Fruit fly (Drosophila melanogaster) whole organism, embryonic: ENCODE data around the gene Jhbp12.
A peak's percentile ranks its signal among the peaks of the same experiment; 100 is the strongest.

ENCODE experiments used
- Awh ChIP-seq: fragments of 200-800 bp; sonication (Bioruptor generic); IDR thresholded peaks from 2 replicates; pipeline ENCODE4, ENCODE4 v1.3.6; 2022; ENCODE audit warnings: missing biosample characterization, missing genetic modification characterization
- Bdp1 ChIP-seq: fragments of 200-800 bp; sonication (Bioruptor generic); optimal IDR thresholded peaks from 3 replicates; lab custom pipeline; 2016; ENCODE audit warnings: missing biosample characterization, missing genetic modification characterization
- CG10209 ChIP-seq: fragments of 200-800 bp; sonication (Bioruptor generic); optimal IDR thresholded peaks from 3 replicates; lab custom pipeline; 2017; ENCODE audit warnings: missing biosample characterization, mild to moderate bottlenecking, missing genetic modification characterization, missing genetic modification reagents
- CG10274 ChIP-seq: fragments of 200-800 bp; sonication (Bioruptor generic); optimal IDR thresholded peaks from 3 replicates; lab custom pipeline; 2017; ENCODE audit warnings: missing biosample characterization, mild to moderate bottlenecking, missing genetic modification characterization
- CG10321 ChIP-seq: fragments of 200-800 bp; sonication (Bioruptor generic); IDR thresholded peaks from 2 replicates; pipeline ENCODE4 v1.3.6; 2022; ENCODE audit warnings: missing biosample characterization, missing genetic modification characterization
- CG11093 ChIP-seq: fragments of 200-800 bp; sonication (Bioruptor generic); IDR thresholded peaks from 3 replicates; pipeline ENCODE4 v1.3.6; 2022; ENCODE audit warnings: missing biosample characterization, missing genetic modification characterization
- CG11504 ChIP-seq: fragments of 200-800 bp; sonication (Bioruptor generic); optimal IDR thresholded peaks from 3 replicates; lab custom pipeline; 2019; ENCODE audit warnings: missing biosample characterization, mild to moderate bottlenecking, missing genetic modification characterization, moderate library complexity
- CG12071 ChIP-seq: fragments of 200-800 bp; sonication (Bioruptor generic); optimal IDR thresholded peaks from 3 replicates; lab custom pipeline; 2018; ENCODE audit warnings: missing biosample characterization, mild to moderate bottlenecking, missing genetic modification characterization
- CG12391 ChIP-seq: fragments of 200-800 bp; sonication (Bioruptor generic); optimal IDR thresholded peaks from 3 replicates; lab custom pipeline; 2018; ENCODE audit warnings: missing biosample characterization, mild to moderate bottlenecking, missing genetic modification characterization, moderate library complexity
- CG12744 ChIP-seq: fragments of 200-800 bp; sonication (Bioruptor generic); optimal IDR thresholded peaks from 2 replicates; lab custom pipeline; 2016; ENCODE audit warnings: missing biosample characterization, missing genetic modification characterization
- CG13123 ChIP-seq: fragments of 200-800 bp; sonication (Bioruptor generic); optimal IDR thresholded peaks from 2 replicates; lab custom pipeline; 2016; ENCODE audit warnings: missing biosample characterization, missing genetic modification characterization
- CG14965 ChIP-seq: fragments of 200-800 bp; sonication (Bioruptor generic); optimal IDR thresholded peaks from 2 replicates; lab custom pipeline; 2016; ENCODE audit warnings: missing biosample characterization, missing genetic modification characterization, borderline replicate concordance
- CG1603 ChIP-seq: fragments of 200-800 bp; sonication (Bioruptor generic); optimal IDR thresholded peaks from 2 replicates; lab custom pipeline; 2019; ENCODE audit warnings: missing biosample characterization, mild to moderate bottlenecking, missing genetic modification characterization, moderate library complexity
- CG30403 ChIP-seq: fragments of 200-800 bp; sonication (Bioruptor generic); optimal IDR thresholded peaks from 3 replicates; lab custom pipeline; 2016; ENCODE audit warnings: missing biosample characterization, missing genetic modification characterization
- CG30431 ChIP-seq: fragments of 200-800 bp; sonication (Bioruptor generic); optimal IDR thresholded peaks from 2 replicates; lab custom pipeline; 2017; ENCODE audit warnings: missing biosample characterization, missing genetic modification characterization
- CG31441 ChIP-seq: fragments of 200-800 bp; sonication (Bioruptor generic); IDR thresholded peaks from 2 replicates; pipeline ENCODE4 v1.3.6; 2022; ENCODE audit warnings: missing biosample characterization, missing genetic modification characterization
- CG32532 ChIP-seq: fragments of 200-800 bp; sonication (Bioruptor generic); IDR thresholded peaks from 2 replicates; pipeline ENCODE4 v1.3.6; 2022; ENCODE audit warnings: missing biosample characterization, missing genetic modification characterization
- CG4328 ChIP-seq: fragments of 200-800 bp; sonication (Bioruptor generic); optimal IDR thresholded peaks from 3 replicates; lab custom pipeline; 2017; ENCODE audit warnings: missing biosample characterization, missing genetic modification reagents, missing genetic modification characterization
- CG6791 ChIP-seq: fragments of 200-800 bp; sonication (Bioruptor generic); IDR thresholded peaks from 3 replicates; pipeline ENCODE4 v1.3.6; 2022; ENCODE audit warnings: missing biosample characterization, missing genetic modification characterization; ENCODE audit not compliant: partially characterized antibody
- CG7556 ChIP-seq: fragments of 200-800 bp; sonication (Bioruptor generic); optimal IDR thresholded peaks from 2 replicates; lab custom pipeline; 2017; ENCODE audit warnings: missing biosample characterization, mild to moderate bottlenecking, missing genetic modification characterization
- CG7745 ChIP-seq: fragments of 200-800 bp; sonication (Bioruptor generic); optimal IDR thresholded peaks from 2 replicates; lab custom pipeline; 2018; ENCODE audit warnings: missing biosample characterization, mild to moderate bottlenecking, missing genetic modification characterization, moderate library complexity
- CG7963 ChIP-seq: fragments of 200-800 bp; sonication (Bioruptor generic); IDR thresholded peaks from 3 replicates; pipeline ENCODE4 v1.3.6; 2022; ENCODE audit warnings: missing biosample characterization, missing genetic modification characterization; ENCODE audit not compliant: partially characterized antibody
- CkIIα-i1 ChIP-seq: fragments of 200-800 bp; sonication (Bioruptor generic); IDR thresholded peaks from 2 replicates; pipeline ENCODE4 v1.3.6; 2022; ENCODE audit warnings: missing biosample characterization, missing genetic modification characterization
- Doc3 ChIP-seq: fragments of 200-800 bp; sonication (Bioruptor generic); IDR thresholded peaks from 3 replicates; pipeline ENCODE4 v1.3.6; 2022; ENCODE audit warnings: missing biosample characterization, missing genetic modification characterization; ENCODE audit not compliant: partially characterized antibody
- Fer3 ChIP-seq: fragments of 200-800 bp; sonication (Bioruptor generic); optimal IDR thresholded peaks from 2 replicates; lab custom pipeline; 2018; ENCODE audit warnings: missing biosample characterization, mild to moderate bottlenecking, missing genetic modification characterization, moderate library complexity
- Hey ChIP-seq: fragments of 200-800 bp; sonication (Bioruptor generic); optimal IDR thresholded peaks from 3 replicates; lab custom pipeline; 2018; ENCODE audit warnings: missing biosample characterization, mild to moderate bottlenecking, missing genetic modification characterization
- Neu2 ChIP-seq: fragments of 200-800 bp; sonication (Bioruptor generic); optimal IDR thresholded peaks from 3 replicates; lab custom pipeline; 2016; ENCODE audit warnings: missing biosample characterization, missing genetic modification characterization, borderline replicate concordance
- Nf-YA ChIP-seq: fragments of 200-800 bp; sonication (Bioruptor generic); IDR thresholded peaks from 2 replicates; pipeline ENCODE4 v1.3.6; 2022; ENCODE audit warnings: missing biosample characterization, missing genetic modification characterization
- PHDP ChIP-seq: fragments of 200-800 bp; sonication (Bioruptor generic); optimal IDR thresholded peaks from 3 replicates; lab custom pipeline; 2018; ENCODE audit warnings: missing biosample characterization, mild to moderate bottlenecking, missing genetic modification characterization, moderate library complexity
- Sin3A ChIP-seq: fragments of >200 bp; optimal IDR thresholded peaks from 2 replicates; lab custom pipeline; 2018
- Xbp1 ChIP-seq: fragments of 200-800 bp; sonication (Bioruptor generic); optimal IDR thresholded peaks from 3 replicates; lab custom pipeline; 2016; ENCODE audit warnings: missing biosample characterization, mild to moderate bottlenecking, missing genetic modification characterization
- br ChIP-seq: fragments of >200 bp; optimal IDR thresholded peaks from 2 replicates; lab custom pipeline; 2017
- dan ChIP-seq: fragments of 200-800 bp; sonication (Bioruptor generic); IDR thresholded peaks from 2 replicates; pipeline ENCODE4 v1.3.6; 2022; ENCODE audit warnings: missing biosample characterization, missing genetic modification characterization
- disco-r ChIP-seq: fragments of 200-800 bp; sonication (Bioruptor generic); optimal IDR thresholded peaks from 2 replicates; lab custom pipeline; 2016; ENCODE audit warnings: missing biosample characterization, missing genetic modification characterization
- emc ChIP-seq: fragments of 200-800 bp; sonication (Bioruptor generic); optimal IDR thresholded peaks from 2 replicates; lab custom pipeline; 2016; ENCODE audit warnings: missing biosample characterization, missing genetic modification characterization
- en ChIP-seq: fragments of 200-800 bp; sonication (Bioruptor generic); optimal IDR thresholded peaks from 2 replicates; lab custom pipeline; 2016; ENCODE audit warnings: missing biosample characterization, missing genetic modification characterization
- eve ChIP-seq, 2 experiments: fragments of >200 bp; optimal IDR thresholded peaks; 2 replicates each; lab custom pipeline; 2017; ENCODE audit warnings: missing biosample characterization in 2 of 2, missing genetic modification characterization in 2 of 2
- fd102C ChIP-seq: fragments of 200-800 bp; sonication (Bioruptor generic); optimal IDR thresholded peaks from 2 replicates; lab custom pipeline; 2018; ENCODE audit warnings: missing biosample characterization, mild to moderate bottlenecking, missing genetic modification characterization, moderate library complexity
- fd3F ChIP-seq: fragments of 200-800 bp; sonication (Bioruptor generic); optimal IDR thresholded peaks from 2 replicates; lab custom pipeline; 2018; ENCODE audit warnings: missing biosample characterization, mild to moderate bottlenecking, missing genetic modification characterization, moderate library complexity
- fd64A ChIP-seq: fragments of 200-800 bp; sonication (Bioruptor generic); optimal IDR thresholded peaks from 3 replicates; lab custom pipeline; 2018; ENCODE audit warnings: missing biosample characterization, mild to moderate bottlenecking, missing genetic modification characterization
- gcm ChIP-seq: fragments of 200-800 bp; sonication (Bioruptor generic); optimal IDR thresholded peaks from 2 replicates; lab custom pipeline; 2019; ENCODE audit warnings: missing biosample characterization, mild to moderate bottlenecking, missing genetic modification characterization, moderate library complexity
- gsb ChIP-seq: fragments of 200-800 bp; sonication (Bioruptor generic); IDR thresholded peaks from 2 replicates; pipeline ENCODE4 v1.3.6; 2022; ENCODE audit warnings: missing biosample characterization, missing genetic modification characterization
- jigr1 ChIP-seq: fragments of 200-800 bp; sonication (Bioruptor generic); IDR thresholded peaks from 3 replicates; pipeline ENCODE4 v1.3.6; 2022; ENCODE audit warnings: missing biosample characterization, missing genetic modification characterization
- maf-S ChIP-seq: fragments of 200-800 bp; sonication (Bioruptor generic); optimal IDR thresholded peaks from 2 replicates; lab custom pipeline; 2016; ENCODE audit warnings: missing biosample characterization, missing genetic modification characterization
- mirr ChIP-seq: fragments of 200-800 bp; sonication (Bioruptor generic); optimal IDR thresholded peaks from 3 replicates; lab custom pipeline; 2018; ENCODE audit warnings: missing biosample characterization, mild to moderate bottlenecking, missing genetic modification characterization
- pita ChIP-seq: fragments of 200-800 bp; sonication (Bioruptor generic); optimal IDR thresholded peaks from 2 replicates; lab custom pipeline; 2017; ENCODE audit warnings: missing biosample characterization, mild to moderate bottlenecking, missing genetic modification characterization
- seq ChIP-seq: fragments of 200-800 bp; sonication (Bioruptor generic); IDR thresholded peaks from 2 replicates; pipeline ENCODE4 v1.3.6; 2022; ENCODE audit warnings: missing biosample characterization, missing genetic modification characterization
- slp2 ChIP-seq: fragments of 200-800 bp; sonication (Bioruptor generic); optimal IDR thresholded peaks from 2 replicates; lab custom pipeline; 2016; ENCODE audit warnings: missing biosample characterization, missing genetic modification characterization
- sna ChIP-seq: fragments of 200-800 bp; sonication (Bioruptor generic); IDR thresholded peaks from 2 replicates; pipeline ENCODE4 v1.3.6; 2022; ENCODE audit warnings: missing biosample characterization, missing genetic modification characterization; ENCODE audit not compliant: partially characterized antibody
- vvl ChIP-seq: fragments of 200-800 bp; sonication (Bioruptor generic); IDR thresholded peaks from 2 replicates; pipeline ENCODE4 v1.3.6; 2022; ENCODE audit warnings: missing biosample characterization, missing genetic modification characterization
- yki ChIP-seq: fragments of >200 bp; optimal IDR thresholded peaks from 3 replicates; lab custom pipeline; 2018
- z ChIP-seq: fragments of 200-800 bp; sonication (Bioruptor generic); IDR thresholded peaks from 3 replicates; pipeline ENCODE4 v1.3.6; 2022; ENCODE audit warnings: missing biosample characterization, missing genetic modification characterization

The Jhbp12 gene

dm6 chr3R:24565748-24566239 is 41.2 kb downstream of the Jhbp12 start (continued):
- TF ChIP-seq Nf-YA (peak; percentile 19; the same call in 1 of the 2 replicates), CG30431 (GFP tag; lab: Kevin White, UChicago) (no peak), emc (GFP tag; lab: Kevin White, UChicago) (no peak), Neu2 (GFP tag; lab: Kevin White, UChicago) (no peak), seq (GFP tag; lab: Robert Waterston, UW) (peak; percentile 69; the same call in 1 of the 2 replicates), fd102C (GFP tag; lab: Kevin White, UChicago) (no peak), CG7745 (tag; lab: Kevin White, UChicago) (no peak), CG10321 (GFP tag; lab: Robert Waterston, UW) (no peak), CG11504 (peak; percentile 43), en (GFP tag; lab: Kevin White, UChicago) (no peak), PHDP (peak; percentile 69), z (GFP tag; lab: Robert Waterston, UW) (peak; percentile 51; the same call in 1 of the 3 replicates), CG30403 (no peak), Hey (tag; lab: Kevin White, UChicago) (peak; percentile 52), CG32532 (GFP tag; lab: Robert Waterston, UW) (peak; percentile 49; the same call in 1 of the 2 replicates), br (lab: Kevin White, UChicago) (no peak), CG13123 (GFP tag; lab: Kevin White, UChicago) (peak; percentile 20), vvl (GFP tag; lab: Robert Waterston, UW) (peak; percentile 82; the same call in 1 of the 2 replicates), sna (GFP tag; lab: Robert Waterston, UW) (no peak), eve (GFP tag; optimal IDR thresholded peaks at IDR 0.05; lab: Kevin White, UChicago) (peak in 1 of 2 experiments; percentile 71), mirr (peak; percentile 93), fd64A (peak; percentile 61), Xbp1 (GFP tag; lab: Kevin White, UChicago) (no peak), disco-r (GFP tag; lab: Kevin White, UChicago) (peak; percentile 62), slp2 (GFP tag; lab: Kevin White, UChicago) (no peak), Bdp1 (GFP tag; lab: Kevin White, UChicago) (no peak), CG10209 (GFP tag; lab: Kevin White, UChicago) (peak; percentile 53), Doc3 (GFP tag; lab: Robert Waterston, UW) (no peak), jigr1 (GFP tag; lab: Robert Waterston, UW) (no peak), pita (GFP tag; lab: Kevin White, UChicago) (no peak), Sin3A (lab: Kevin White, UChicago) (no peak), Awh (GFP tag; lab: Robert Waterston, UW) (peak; percentile 81), CG7556 (GFP tag; lab: Kevin White, UChicago) (peak; percentile 44), CG11093 (GFP tag; lab: Robert Waterston, UW) (no peak), fd3F (GFP tag; lab: Kevin White, UChicago) (no peak), dan (no peak), CG1603 (tag; lab: Kevin White, UChicago) (no peak), CG4328 (peak; percentile 82), gsb (GFP tag; lab: Robert Waterston, UW) (no peak), CG6791 (no peak), CG31441 (GFP tag; lab: Robert Waterston, UW) (no peak), Fer3 (tag; lab: Kevin White, UChicago) (peak; percentile 28), yki (peak; percentile 46), CG7963 (GFP tag; lab: Robert Waterston, UW) (no peak), maf-S (GFP tag; lab: Kevin White, UChicago) (no peak), CG10274 (GFP tag; lab: Kevin White, UChicago) (no peak), CG12391 (peak; percentile 46), CG12744 (GFP tag; lab: Kevin White, UChicago) (peak; percentile 19), CkIIα-i1 (GFP tag; lab: Robert Waterston, UW) (no peak), gcm (GFP tag; lab: Kevin White, UChicago) (peak; percentile 76), CG14965 (peak; percentile 30), CG12071 (GFP tag; lab: Kevin White, UChicago) (peak; percentile 82)
